Worm (Caenorhabditis elegans): Measurements from ENCODE around the gene T25B9.8.

Gene T25B9.8

DNA sequence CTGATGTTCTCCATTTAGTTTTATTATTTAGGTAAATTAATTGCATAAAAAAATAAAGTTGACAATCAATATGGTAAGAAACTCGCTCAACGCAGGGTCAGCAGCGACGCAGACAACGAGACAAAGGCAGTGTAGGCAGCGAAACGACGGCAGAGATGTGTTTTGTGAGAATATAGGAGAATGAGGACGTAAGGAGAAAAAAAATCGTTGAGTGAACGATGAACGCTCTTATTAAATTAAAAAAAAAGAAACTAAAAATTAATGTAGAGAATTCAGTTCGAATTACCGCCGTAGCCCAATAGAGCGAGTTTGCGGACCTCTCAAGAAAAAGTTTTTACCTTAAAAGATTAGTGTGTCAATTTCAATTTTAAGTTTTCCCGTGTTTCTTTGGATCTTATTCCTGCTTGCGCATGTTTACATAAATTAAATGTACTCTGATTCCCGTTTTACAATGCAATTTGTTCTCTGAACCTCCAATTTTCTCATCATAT is at the start of gene T25B9.8:
Gene T25B9.8, minus strand, starts transcription at position 51 of the 491 bp plus-strand sequence.
- TF ChIP-seq W03F9.2 (tag; optimal IDR thresholded peaks at IDR 0.05) (no peak), him-1 (tag; optimal IDR thresholded peaks at IDR 0.05) (no peak), dao-5 (tag; optimal IDR thresholded peaks at IDR 0.05) (no peak)

DNA sequence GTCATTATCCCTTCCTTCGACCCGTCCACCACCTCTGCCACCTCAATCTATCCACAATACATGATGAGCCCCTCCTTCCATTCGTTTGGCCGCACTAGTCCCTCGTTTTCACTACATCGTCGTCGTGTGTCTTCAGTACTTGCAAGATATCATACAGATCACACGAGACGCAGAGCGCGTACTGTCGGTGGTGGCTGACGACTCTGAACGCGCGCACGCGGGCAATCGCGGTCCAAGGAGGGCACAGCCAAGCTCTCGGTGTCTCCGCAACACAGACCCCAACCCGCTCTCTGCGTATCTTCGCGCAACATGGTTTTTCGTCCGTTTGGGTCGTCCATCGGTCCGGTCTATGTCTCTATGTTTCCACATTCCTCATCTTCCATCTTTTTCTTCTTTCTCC is 49.0 kb upstream of the T25B9.8 start:
- TF ChIP-seq him-1 (tag; optimal IDR thresholded peaks at IDR 0.05) (no peak), dao-5 (tag; optimal IDR thresholded peaks at IDR 0.05) (no peak), W03F9.2 (tag; optimal IDR thresholded peaks at IDR 0.05) (no peak)

DNA sequence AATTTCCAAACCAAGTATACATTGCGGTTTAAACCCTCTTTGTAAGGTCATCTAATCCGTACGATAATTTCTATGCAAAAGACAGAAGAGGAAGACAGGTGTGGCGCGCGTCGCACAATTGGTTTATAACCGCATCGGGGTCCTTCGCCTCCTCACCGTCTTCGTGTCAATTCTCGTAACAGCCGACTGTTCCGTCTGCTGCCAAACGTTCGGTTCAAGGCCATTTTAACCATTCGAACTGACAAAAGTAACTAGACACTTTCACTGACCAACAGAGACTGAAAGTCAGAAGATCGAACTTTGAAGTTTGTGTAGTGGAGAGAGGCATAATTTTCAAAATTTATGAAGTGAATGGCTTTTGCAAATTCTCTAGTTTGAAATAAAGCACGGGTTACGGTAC is 48.0 kb upstream of the T25B9.8 start:
- TF ChIP-seq W03F9.2 (tag; optimal IDR thresholded peaks at IDR 0.05) = no peak
- no peak for TF ChIP-seq him-1 (tag; optimal IDR thresholded peaks at IDR 0.05)
- no peak for TF ChIP-seq dao-5 (tag; optimal IDR thresholded peaks at IDR 0.05)

DNA sequence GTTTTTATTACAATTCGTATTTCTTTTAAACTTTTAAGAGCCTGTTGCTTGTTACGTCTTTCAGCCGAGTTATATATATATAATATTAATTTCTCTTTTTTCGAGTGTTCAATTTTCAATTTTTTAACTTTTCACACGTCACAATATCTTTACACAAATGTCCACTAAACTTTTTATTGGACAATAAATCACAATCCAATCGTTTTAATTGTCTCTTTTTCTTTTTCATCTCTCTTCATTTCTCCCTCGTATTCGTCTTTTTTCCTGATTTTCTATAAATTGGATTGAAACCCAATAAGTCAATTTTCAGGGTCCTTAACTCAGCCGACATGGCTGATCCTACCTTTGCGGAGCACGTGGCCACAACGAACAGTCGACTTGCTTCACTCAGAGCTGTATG is 44.1 kb upstream of the T25B9.8 start, which contains the start of gene miz-1:
Gene miz-1, plus strand, starts transcription at position 301 of the 400 bp plus-strand sequence.
- TF ChIP-seq dao-5 (tag; optimal IDR thresholded peaks at IDR 0.05) = no peak
- no peak for TF ChIP-seq him-1 (tag; optimal IDR thresholded peaks at IDR 0.05)
- TF ChIP-seq W03F9.2 (tag; optimal IDR thresholded peaks at IDR 0.05) = no peak

ce11 chrIV:10811388-10811787 is 43.4 kb upstream of the T25B9.8 start:
- no peak for TF ChIP-seq dao-5 (tag; optimal IDR thresholded peaks at IDR 0.05)
- no peak for TF ChIP-seq W03F9.2 (tag; optimal IDR thresholded peaks at IDR 0.05)
- no peak for TF ChIP-seq him-1 (tag; optimal IDR thresholded peaks at IDR 0.05)

ce11 chrIV:10810820-10811219 is 42.8 kb upstream of the T25B9.8 start:
- TF ChIP-seq dao-5 (tag; optimal IDR thresholded peaks at IDR 0.05) = no peak
- TF ChIP-seq him-1 (tag; optimal IDR thresholded peaks at IDR 0.05) = no peak
- TF ChIP-seq W03F9.2 (tag; optimal IDR thresholded peaks at IDR 0.05) = no peak

DNA sequence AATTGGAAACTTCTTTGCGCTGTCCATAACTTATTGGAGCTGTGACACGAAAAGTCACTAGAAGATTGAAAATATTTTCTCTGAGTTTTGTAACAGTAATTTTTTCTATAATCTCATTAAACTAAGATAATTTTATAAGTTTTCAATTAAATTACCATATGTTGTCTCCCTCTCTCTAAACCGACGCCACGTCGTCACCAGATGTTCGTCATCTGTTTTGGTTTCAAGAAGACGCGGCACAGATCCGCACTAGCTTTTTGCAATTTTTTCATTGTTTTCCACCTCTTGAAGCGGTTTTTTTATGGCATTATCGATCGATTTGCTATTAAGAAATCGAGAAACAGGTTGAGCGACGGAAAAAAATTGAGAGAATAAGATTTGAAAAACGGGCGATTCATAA is 36.0 kb upstream of the T25B9.8 start:
- TF ChIP-seq dao-5 (tag; optimal IDR thresholded peaks at IDR 0.05) (no peak), him-1 (tag; optimal IDR thresholded peaks at IDR 0.05) (no peak)

DNA sequence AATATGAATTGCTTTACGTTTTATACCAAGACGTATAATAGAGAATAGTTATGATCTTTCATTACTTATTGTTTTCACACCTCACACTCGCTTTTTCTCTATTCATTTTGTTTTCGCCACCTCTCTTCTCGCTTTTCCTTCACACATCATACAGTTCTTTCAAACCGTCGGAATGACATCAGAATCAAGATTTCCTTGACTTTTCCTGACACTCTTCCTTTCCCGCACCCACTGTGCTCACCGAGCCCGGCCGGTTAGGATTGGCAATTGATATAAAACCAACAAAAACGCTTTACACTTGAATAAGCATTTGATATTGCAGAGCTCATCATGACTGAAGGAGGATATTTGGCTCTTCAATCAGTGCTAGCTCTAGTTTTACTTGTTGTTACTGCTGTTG is 31.4 kb upstream of the T25B9.8 start, which contains the start of gene zipt-2.1:
Gene zipt-2.1, plus strand, starts transcription at position 301 of the 400 bp plus-strand sequence.
- TF ChIP-seq dao-5 (tag; optimal IDR thresholded peaks at IDR 0.05) (no peak), him-1 (tag; optimal IDR thresholded peaks at IDR 0.05) (no peak), W03F9.2 (tag; optimal IDR thresholded peaks at IDR 0.05) (no peak)

- TF ChIP-seq W03F9.2 (tag; optimal IDR thresholded peaks at IDR 0.05) (no peak), him-1 (tag; optimal IDR thresholded peaks at IDR 0.05) (no peak), dao-5 (tag; optimal IDR thresholded peaks at IDR 0.05) (no peak)
Observed at ce11 chrIV:10798604-10799003, 30.6 kb upstream of the T25B9.8 start.

ce11 chrIV:10796707-10797106 is 28.7 kb upstream of the T25B9.8 start:
- TF ChIP-seq him-1 (tag; optimal IDR thresholded peaks at IDR 0.05) (no peak), W03F9.2 (tag; optimal IDR thresholded peaks at IDR 0.05) (no peak), dao-5 (tag; optimal IDR thresholded peaks at IDR 0.05) (no peak)

DNA sequence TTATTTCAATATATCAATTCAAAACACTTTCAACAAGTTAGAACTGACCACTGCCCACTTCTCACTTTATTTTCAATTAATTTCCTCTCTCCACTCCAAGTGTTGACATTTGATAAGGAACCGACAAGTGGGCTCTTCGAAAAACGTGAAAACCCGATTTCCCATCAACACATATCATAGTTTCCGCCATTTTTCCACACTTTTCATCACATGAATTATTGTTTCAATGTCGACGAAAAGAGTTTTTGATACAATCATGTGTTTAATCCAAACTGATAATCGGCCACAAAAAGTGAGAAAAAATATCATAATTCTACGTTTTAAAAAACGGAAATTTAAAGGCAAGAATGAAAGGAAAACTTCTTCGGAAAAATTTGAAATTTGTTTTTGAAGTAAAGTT is 27.7 kb upstream of the T25B9.8 start:
- no peak for TF ChIP-seq him-1 (tag; optimal IDR thresholded peaks at IDR 0.05)
- no peak for TF ChIP-seq W03F9.2 (tag; optimal IDR thresholded peaks at IDR 0.05)
- no peak for TF ChIP-seq dao-5 (tag; optimal IDR thresholded peaks at IDR 0.05)

DNA sequence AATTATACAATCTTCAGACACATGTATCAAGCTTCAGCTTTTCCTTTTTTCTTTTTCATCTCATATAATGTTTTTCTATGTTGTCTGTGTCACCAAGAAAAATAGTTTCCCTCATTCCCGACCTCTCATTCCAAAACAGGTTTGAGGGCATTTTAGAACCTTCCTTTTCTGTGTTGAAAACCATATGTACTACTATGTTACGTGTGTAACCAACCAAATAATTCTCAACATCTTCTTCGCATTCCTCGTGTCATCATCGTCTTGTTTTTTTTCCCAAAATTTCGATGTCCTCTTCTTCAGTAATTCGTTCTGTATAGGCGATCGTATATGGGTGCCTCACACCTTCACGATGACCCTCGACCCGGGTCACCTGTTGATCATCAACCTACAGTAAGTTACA is 22.4 kb upstream of the T25B9.8 start, which contains the start of gene pept-2:
Gene pept-2, plus strand, starts transcription at position 301 of the 400 bp plus-strand sequence.
- TF ChIP-seq dao-5 (tag; optimal IDR thresholded peaks at IDR 0.05) (no peak), W03F9.2 (tag; optimal IDR thresholded peaks at IDR 0.05) (no peak), him-1 (tag; optimal IDR thresholded peaks at IDR 0.05) (no peak)

DNA sequence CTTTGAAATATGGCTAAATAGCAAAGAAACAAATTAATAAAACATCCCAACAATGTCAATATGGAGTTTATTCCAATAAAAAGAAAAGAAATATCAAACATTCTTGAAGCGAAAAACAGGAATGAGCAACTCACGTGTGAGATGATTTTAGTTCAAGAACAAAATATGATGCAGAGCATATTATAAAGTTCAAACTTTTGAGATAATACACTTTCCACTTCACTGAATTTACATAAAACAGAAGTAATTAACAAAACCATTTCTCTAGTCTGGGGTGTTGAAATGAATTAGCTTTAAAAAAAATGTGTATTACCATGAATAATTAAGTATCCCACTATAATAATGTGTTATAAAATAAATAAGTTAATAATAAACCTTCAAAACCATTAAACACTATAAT is 18.7 kb upstream of the T25B9.8 start, which contains the start of gene srd-7:
Gene srd-7, minus strand, starts transcription at position 101 of the 400 bp plus-strand sequence.
- no peak for TF ChIP-seq dao-5 (tag; optimal IDR thresholded peaks at IDR 0.05)
- TF ChIP-seq him-1 (tag; optimal IDR thresholded peaks at IDR 0.05) = no peak
- no peak for TF ChIP-seq W03F9.2 (tag; optimal IDR thresholded peaks at IDR 0.05)

ce11 chrIV:10784085-10784484 is 16.1 kb upstream of the T25B9.8 start:
- TF ChIP-seq W03F9.2 (tag; optimal IDR thresholded peaks at IDR 0.05) = no peak
- no peak for TF ChIP-seq dao-5 (tag; optimal IDR thresholded peaks at IDR 0.05)
- no peak for TF ChIP-seq him-1 (tag; optimal IDR thresholded peaks at IDR 0.05)

DNA sequence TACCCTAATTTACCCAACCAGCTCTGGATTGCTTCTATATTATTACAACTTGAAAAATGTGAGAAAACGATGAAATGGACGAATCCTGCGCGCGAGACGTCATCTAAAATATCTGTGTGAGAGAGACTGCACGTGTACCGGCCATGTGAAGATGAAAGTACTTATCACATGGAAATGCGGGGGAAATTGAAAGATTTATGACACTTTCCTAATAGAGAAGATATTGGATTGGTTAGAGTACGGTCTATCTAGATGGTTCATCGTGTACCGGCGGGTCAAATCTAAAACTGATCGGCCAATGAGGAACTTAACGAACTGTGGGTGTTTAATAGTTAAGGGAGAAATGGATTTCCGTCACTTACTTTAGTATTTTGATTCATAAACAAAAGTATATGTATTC is 14.0 kb upstream of the T25B9.8 start:
- TF ChIP-seq W03F9.2 (tag; optimal IDR thresholded peaks at IDR 0.05) (no peak), him-1 (tag; optimal IDR thresholded peaks at IDR 0.05) (no peak), dao-5 (tag; optimal IDR thresholded peaks at IDR 0.05) (no peak)
